Fruit fly (Drosophila melanogaster) whole organism, embryonic: Measurements from ENCODE around the gene und.

Source experiments
- Blimp-1 ChIP-seq: fragments of 200-800 bp; sonication (Bioruptor generic); optimal IDR thresholded peaks from 3 replicates; lab custom pipeline; 2018; ENCODE audit warnings: missing biosample characterization, missing genetic modification characterization, mild to moderate bottlenecking, moderate library complexity, missing genetic modification reagents
- CG12744 ChIP-seq: fragments of 200-800 bp; sonication (Bioruptor generic); optimal IDR thresholded peaks from 2 replicates; lab custom pipeline; 2016; ENCODE audit warnings: missing biosample characterization, missing genetic modification characterization
- CG15601 ChIP-seq: fragments of 200-800 bp; sonication (Bioruptor generic); optimal IDR thresholded peaks from 3 replicates; lab custom pipeline; 2019; ENCODE audit warnings: missing biosample characterization, mild to moderate bottlenecking, missing genetic modification characterization, moderate library complexity
- CG1602 ChIP-seq: fragments of 200-800 bp; sonication (Bioruptor generic); optimal IDR thresholded peaks from 3 replicates; lab custom pipeline; 2016; ENCODE audit warnings: missing biosample characterization, missing genetic modification characterization
- CG18764 ChIP-seq: fragments of 200-800 bp; sonication (Bioruptor generic); optimal IDR thresholded peaks from 3 replicates; lab custom pipeline; 2016; ENCODE audit warnings: missing biosample characterization, missing genetic modification characterization
- CG30403 ChIP-seq: fragments of 200-800 bp; sonication (Bioruptor generic); optimal IDR thresholded peaks from 3 replicates; lab custom pipeline; 2016; ENCODE audit warnings: missing biosample characterization, missing genetic modification characterization
- CG32532 ChIP-seq: fragments of 200-800 bp; sonication (Bioruptor generic); IDR thresholded peaks from 2 replicates; pipeline ENCODE4 v1.3.6; 2022; ENCODE audit warnings: missing biosample characterization, missing genetic modification characterization
- CG34422 ChIP-seq: fragments of 200-800 bp; sonication (Bioruptor generic); IDR thresholded peaks from 3 replicates; pipeline ENCODE4 v1.3.6; 2022; ENCODE audit warnings: missing biosample characterization, missing genetic modification characterization
- CG4404 ChIP-seq: fragments of 200-800 bp; sonication (Bioruptor generic); IDR thresholded peaks from 2 replicates; pipeline ENCODE4 v1.3.6; 2022; ENCODE audit warnings: missing biosample characterization, missing genetic modification characterization
- CG5245 ChIP-seq: fragments of 200-800 bp; sonication (Bioruptor generic); optimal IDR thresholded peaks from 3 replicates; lab custom pipeline; 2016; ENCODE audit warnings: missing biosample characterization, missing genetic modification characterization
- CG6765 ChIP-seq: fragments of 200-800 bp; sonication (Bioruptor generic); optimal IDR thresholded peaks from 3 replicates; lab custom pipeline; 2017; ENCODE audit warnings: missing biosample characterization, mild to moderate bottlenecking, missing genetic modification characterization
- CG7745 ChIP-seq: fragments of 200-800 bp; sonication (Bioruptor generic); optimal IDR thresholded peaks from 2 replicates; lab custom pipeline; 2018; ENCODE audit warnings: missing biosample characterization, mild to moderate bottlenecking, missing genetic modification characterization, moderate library complexity
- CG8290 ChIP-seq, 3 experiments: fragments of 200-800 bp; sonication (Bioruptor generic); optimal IDR thresholded peaks; 2 replicates each; lab custom pipeline; 2016 to 2019; ENCODE audit warnings: missing biosample characterization in 3 of 3, missing genetic modification characterization in 3 of 3, mild to moderate bottlenecking in 2 of 3, moderate library complexity in 1 of 3
- CG9727 ChIP-seq: fragments of 200-800 bp; sonication (Bioruptor generic); optimal IDR thresholded peaks from 3 replicates; lab custom pipeline; 2017; ENCODE audit warnings: missing biosample characterization, mild to moderate bottlenecking, missing genetic modification characterization
- CrebB ChIP-seq: fragments of 200-800 bp; sonication (Bioruptor generic); optimal IDR thresholded peaks from 3 replicates; lab custom pipeline; 2018; ENCODE audit warnings: missing biosample characterization, mild to moderate bottlenecking, missing genetic modification characterization
- Ets65A ChIP-seq: fragments of 200-800 bp; sonication (Bioruptor generic); peaks from one replicate; lab custom pipeline; 2016; ENCODE audit warnings: missing biosample characterization, missing genetic modification characterization
- Ets97D ChIP-seq: fragments of 200-800 bp; sonication (Bioruptor generic); optimal IDR thresholded peaks from 3 replicates; lab custom pipeline; 2016; ENCODE audit warnings: missing biosample characterization, missing genetic modification characterization
- Fer2 ChIP-seq: fragments of 200-800 bp; sonication (Bioruptor generic); optimal IDR thresholded peaks from 2 replicates; lab custom pipeline; 2018; ENCODE audit warnings: missing biosample characterization, mild to moderate bottlenecking, missing genetic modification characterization, moderate library complexity
- Jarid2 ChIP-seq: fragments of 200-800 bp; sonication (Bioruptor generic); optimal IDR thresholded peaks from 3 replicates; lab custom pipeline; 2017; ENCODE audit warnings: mild to moderate bottlenecking, missing biosample characterization, missing genetic modification reagents, missing genetic modification characterization
- Lpt ChIP-seq: fragments of >200 bp; optimal IDR thresholded peaks from 2 replicates; lab custom pipeline; 2018; ENCODE audit warnings: missing biosample characterization, missing genetic modification characterization
- Med ChIP-seq: fragments of 200-800 bp; sonication (Bioruptor generic); peaks from one replicate; lab custom pipeline; 2016; ENCODE audit warnings: missing biosample characterization, missing genetic modification characterization, mild to moderate bottlenecking, inconsistent platforms, moderate library complexity
- Mes4 ChIP-seq: fragments of 200-800 bp; sonication (Bioruptor generic); optimal IDR thresholded peaks from 2 replicates; lab custom pipeline; 2016; ENCODE audit warnings: missing biosample characterization, missing genetic modification characterization
- NC2β ChIP-seq: fragments of 200-800 bp; sonication (Bioruptor generic); optimal IDR thresholded peaks from 2 replicates; lab custom pipeline; 2016; ENCODE audit warnings: missing biosample characterization, missing genetic modification characterization
- NK7.1 ChIP-seq: fragments of 200-800 bp; sonication (Bioruptor generic); optimal IDR thresholded peaks from 3 replicates; lab custom pipeline; 2016; ENCODE audit warnings: missing biosample characterization, missing genetic modification characterization
- Oli ChIP-seq: fragments of 200-800 bp; sonication (Bioruptor generic); optimal IDR thresholded peaks from 2 replicates; lab custom pipeline; 2018; ENCODE audit warnings: missing biosample characterization, mild to moderate bottlenecking, missing genetic modification characterization, moderate library complexity
- Taf1 ChIP-seq: fragments of 200-800 bp; sonication (Bioruptor generic); IDR thresholded peaks from 2 replicates; pipeline ENCODE4 v1.3.6; 2022; ENCODE audit warnings: missing biosample characterization, missing genetic modification characterization
- Vsx1 ChIP-seq: fragments of 200-800 bp; sonication (Bioruptor generic); optimal IDR thresholded peaks from 2 replicates; lab custom pipeline; 2017; ENCODE audit warnings: missing biosample characterization, mild to moderate bottlenecking, missing genetic modification characterization, missing genetic modification reagents
- ara ChIP-seq: fragments of 200-800 bp; sonication (Bioruptor generic); IDR thresholded peaks from 2 replicates; pipeline ENCODE4 v1.3.6; 2022; ENCODE audit warnings: missing biosample characterization, missing genetic modification characterization
- ash1 ChIP-seq: fragments of 200-800 bp; sonication (Bioruptor generic); optimal IDR thresholded peaks from 2 replicates; lab custom pipeline; 2018; ENCODE audit warnings: missing biosample characterization, mild to moderate bottlenecking, missing genetic modification characterization
- bsh ChIP-seq, 2 experiments: fragments of 200-800 bp; sonication (Bioruptor generic); optimal IDR thresholded peaks; 2 replicates each; lab custom pipeline; 2017 to 2018; ENCODE audit warnings: mild to moderate bottlenecking in 2 of 2, missing biosample characterization in 2 of 2, missing genetic modification characterization in 2 of 2, moderate library complexity in 1 of 2
- chif ChIP-seq, 2 experiments: fragments of 200-800 bp; sonication (Bioruptor generic); optimal IDR thresholded peaks; 3 replicates each; lab custom pipeline; 2016; ENCODE audit warnings: missing biosample characterization in 2 of 2, missing genetic modification characterization in 2 of 2
- chinmo ChIP-seq: fragments of 200-800 bp; sonication (Bioruptor generic); IDR thresholded peaks from 4 replicates; pipeline ENCODE4 v1.3.6; 2022; ENCODE audit warnings: missing biosample characterization, missing genetic modification characterization; ENCODE audit not compliant: partially characterized antibody
- ci ChIP-seq: fragments of 200-800 bp; sonication (Bioruptor generic); IDR thresholded peaks from 3 replicates; pipeline ENCODE4 v1.3.6; 2022; ENCODE audit warnings: missing biosample characterization, missing genetic modification characterization
- crc ChIP-seq: fragments of 200-800 bp; sonication (Bioruptor generic); optimal IDR thresholded peaks from 2 replicates; lab custom pipeline; 2016; ENCODE audit warnings: missing biosample characterization, missing genetic modification characterization
- croc ChIP-seq: fragments of 200-800 bp; sonication (Bioruptor generic); conservative IDR thresholded peaks from 3 replicates; pipeline ENCODE4 v1.3.6; 2022; ENCODE audit warnings: missing biosample characterization, missing genetic modification characterization
- cwo ChIP-seq: fragments of 200-800 bp; sonication (Bioruptor generic); optimal IDR thresholded peaks from 3 replicates; lab custom pipeline; 2017; ENCODE audit warnings: missing biosample characterization, missing genetic modification characterization, mild to moderate bottlenecking, moderate library complexity, missing genetic modification reagents
- esg ChIP-seq: fragments of 200-800 bp; sonication (Bioruptor generic); conservative IDR thresholded peaks from 2 replicates; pipeline ENCODE4 v1.3.6; 2022; ENCODE audit warnings: missing biosample characterization, missing genetic modification characterization
- fd96Cb ChIP-seq: fragments of 200-800 bp; sonication (Bioruptor generic); optimal IDR thresholded peaks from 2 replicates; lab custom pipeline; 2018; ENCODE audit warnings: missing biosample characterization, mild to moderate bottlenecking, missing genetic modification characterization, moderate library complexity
- fru ChIP-seq: fragments of >200 bp; optimal IDR thresholded peaks from 2 replicates; lab custom pipeline; 2017
- gcm ChIP-seq: fragments of 200-800 bp; sonication (Bioruptor generic); optimal IDR thresholded peaks from 2 replicates; lab custom pipeline; 2019; ENCODE audit warnings: missing biosample characterization, mild to moderate bottlenecking, missing genetic modification characterization, moderate library complexity
- grn ChIP-seq: fragments of 200-800 bp; sonication (Bioruptor generic); optimal IDR thresholded peaks from 3 replicates; lab custom pipeline; 2017; ENCODE audit warnings: missing biosample characterization, missing genetic modification characterization
- gro ChIP-seq: fragments of 200-800 bp; sonication (Bioruptor generic); optimal IDR thresholded peaks from 2 replicates; lab custom pipeline; 2016; ENCODE audit warnings: missing biosample characterization, missing genetic modification characterization
- kay ChIP-seq: fragments of 200-800 bp; sonication (Bioruptor generic); optimal IDR thresholded peaks from 2 replicates; lab custom pipeline; 2016; ENCODE audit warnings: missing biosample characterization, missing genetic modification characterization
- pan ChIP-seq, 4 experiments: fragments of >200 bp in 3 of 4; fragments of 200-800 bp in 1 of 4; sonication (Bioruptor generic) in 1 of 4; optimal IDR thresholded peaks in 3 of 4; IDR thresholded peaks in 1 of 4; 2 replicates each; pipeline versions ENCODE4 v1.3.6 to Lab custom; 2017 to 2022; ENCODE audit warnings: missing biosample characterization in 2 of 4, missing genetic modification characterization in 2 of 4, mixed read lengths in 1 of 4
- pho ChIP-seq: fragments of 200-800 bp; sonication (Bioruptor generic); optimal IDR thresholded peaks from 2 replicates; lab custom pipeline; 2016; ENCODE audit warnings: missing biosample characterization, missing genetic modification characterization
- sna ChIP-seq: fragments of 200-800 bp; sonication (Bioruptor generic); IDR thresholded peaks from 2 replicates; pipeline ENCODE4 v1.3.6; 2022; ENCODE audit warnings: missing biosample characterization, missing genetic modification characterization; ENCODE audit not compliant: partially characterized antibody
- sr ChIP-seq: fragments of 200-800 bp; sonication (Bioruptor generic); IDR thresholded peaks from 3 replicates; pipeline ENCODE4 v1.3.6; 2022; ENCODE audit warnings: missing biosample characterization, missing genetic modification characterization
- tna ChIP-seq: fragments of 200-800 bp; sonication (Bioruptor generic); IDR thresholded peaks from 2 replicates; pipeline ENCODE4 v1.3.6; 2022; ENCODE audit warnings: missing biosample characterization, missing genetic modification characterization; ENCODE audit not compliant: partially characterized antibody

und gene

DNA sequence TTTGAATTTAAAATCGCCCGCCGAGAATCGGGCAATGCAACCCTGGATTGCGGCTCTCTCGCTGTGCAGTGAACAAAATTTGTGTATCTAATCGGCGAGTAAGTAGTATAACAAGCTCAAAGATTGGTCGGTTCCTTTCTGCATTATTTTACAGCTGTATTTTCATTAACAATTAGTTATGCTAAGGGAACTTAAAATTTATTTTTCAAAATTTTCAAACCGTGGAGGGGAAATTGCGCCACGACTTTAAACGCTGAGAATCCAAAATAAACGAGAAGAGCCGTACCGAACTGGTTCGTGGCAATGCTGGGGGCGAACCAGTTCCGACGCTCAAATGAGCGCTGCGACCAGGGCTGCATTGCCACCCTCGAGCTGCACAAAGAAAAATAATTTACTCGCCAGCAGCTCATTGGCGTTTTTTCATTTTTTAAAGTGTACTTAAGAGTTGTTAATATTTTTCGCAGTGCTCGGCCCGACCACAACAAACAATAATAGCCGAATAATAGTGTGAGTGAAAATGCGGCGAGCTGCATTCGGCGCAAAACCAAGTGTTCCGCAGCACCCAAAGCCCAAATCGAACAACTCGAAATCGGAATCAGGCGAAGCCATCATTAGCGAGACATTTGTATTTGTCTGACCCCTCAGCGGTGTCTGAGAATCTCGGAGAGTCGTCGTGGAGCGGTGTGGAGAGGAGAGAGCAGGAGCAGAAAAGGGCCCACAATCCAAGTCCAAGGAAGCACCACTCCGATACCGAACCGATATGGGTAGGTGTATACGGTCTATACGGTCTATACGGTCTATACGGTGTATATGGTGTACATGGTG is 5.0 kb upstream of the und start, which contains the start of gene zf30C (continued):
- peak; percentile 55 for TF ChIP-seq CG6765
- peak; percentile 95 for TF ChIP-seq ci (GFP tag; lab: Robert Waterston, UW)
- TF ChIP-seq CG12744 (GFP tag; lab: Kevin White, UChicago): peak; percentile 82
- TF ChIP-seq tna: no peak
- TF ChIP-seq NC2β (GFP tag; lab: Kevin White, UChicago): peak; percentile 87
- TF ChIP-seq CG1602 (GFP tag; lab: Kevin White, UChicago): peak; percentile 75
- TF ChIP-seq Taf1 (GFP tag; lab: Robert Waterston, UW): peak; percentile 64
- no peak for TF ChIP-seq Jarid2 (GFP tag; lab: Kevin White, UChicago)
- TF ChIP-seq pan (optimal IDR thresholded peaks at IDR 0.05; lab: Kevin White, UChicago): no peak
- TF ChIP-seq pan (GFP tag; optimal IDR thresholded peaks at IDR 0.05 in 1 of 2, IDR thresholded peaks at IDR 0.05 in 1 of 2): peak in 1 of 2 experiments; percentile 87
- TF ChIP-seq CG32532 (GFP tag; lab: Robert Waterston, UW): peak; percentile 91
- peak; percentile 61 for TF ChIP-seq CrebB (tag; lab: Kevin White, UChicago)
- TF ChIP-seq sna: no peak
- TF ChIP-seq pho: peak; percentile 88
- TF ChIP-seq esg (GFP tag; lab: Robert Waterston, UW): peak; percentile 49; the same call in 1 of the 2 replicates
- TF ChIP-seq ash1 (GFP tag; lab: Kevin White, UChicago): no peak
- peak; percentile 48 for TF ChIP-seq cwo (GFP tag; lab: Kevin White, UChicago)
- TF ChIP-seq kay (GFP tag; lab: Kevin White, UChicago): peak; percentile 76
- TF ChIP-seq Oli (tag; lab: Kevin White, UChicago): peak; percentile 72
- peak; percentile 48 for TF ChIP-seq CG15601 (tag; lab: Kevin White, UChicago)
- TF ChIP-seq fd96Cb (tag; lab: Kevin White, UChicago): peak; percentile 53
- peak; percentile 40 for TF ChIP-seq croc (GFP tag; lab: Robert Waterston, UW)
- TF ChIP-seq Fer2 (tag; lab: Kevin White, UChicago): peak; percentile 59
- 0 out of 4 replicates have a peak, but pooled peaks have one; percentile 22 for TF ChIP-seq chinmo (GFP tag; lab: Robert Waterston, UW)
- peak; percentile 26 for TF ChIP-seq gcm
- peak; percentile 88 for TF ChIP-seq CG5245 (GFP tag; lab: Kevin White, UChicago)
- TF ChIP-seq sr (GFP tag; lab: Robert Waterston, UW): peak; percentile 80
- TF ChIP-seq NK7.1: peak; percentile 85
- peak; percentile 80 to 89 for TF ChIP-seq chif (GFP tag; optimal IDR thresholded peaks at IDR 0.05; lab: Kevin White, UChicago)
- TF ChIP-seq bsh (GFP tag; optimal IDR thresholded peaks at IDR 0.05; lab: Kevin White, UChicago): peak; percentile 7 to 77
- TF ChIP-seq Ets97D (GFP tag; lab: Kevin White, UChicago): peak; percentile 75
- TF ChIP-seq gro (GFP tag; lab: Kevin White, UChicago): peak; percentile 75
- peak; percentile 17 for TF ChIP-seq CG8290 (GFP tag; optimal IDR thresholded peaks at IDR 0.05; lab: Kevin White, UChicago)
- TF ChIP-seq CG8290 (tag; optimal IDR thresholded peaks at IDR 0.05; lab: Kevin White, UChicago): peak in 1 of 2 experiments; percentile 74
- peak; percentile 78 for TF ChIP-seq crc (GFP tag; lab: Kevin White, UChicago)
- peak; percentile 80 for TF ChIP-seq CG4404 (GFP tag; lab: Robert Waterston, UW)
- TF ChIP-seq ara (GFP tag; lab: Robert Waterston, UW): peak; percentile 83
- TF ChIP-seq CG9727: peak; percentile 68
- TF ChIP-seq grn (GFP tag; lab: Kevin White, UChicago): peak; percentile 12
- peak; percentile 57 for TF ChIP-seq fru (lab: Kevin White, UChicago)
- peak; percentile 78 for TF ChIP-seq CG18764
- peak; percentile 68 for TF ChIP-seq Blimp-1 (GFP tag; lab: Kevin White, UChicago)
- TF ChIP-seq Mes4 (GFP tag; lab: Kevin White, UChicago): peak; percentile 82
- no peak for TF ChIP-seq Lpt
- peak; percentile 25 for TF ChIP-seq Vsx1
- peak; percentile 87 for TF ChIP-seq CG34422
- TF ChIP-seq CG30403 (GFP tag; lab: Kevin White, UChicago): peak; percentile 93
- peak; percentile 98 for TF ChIP-seq Ets65A (GFP tag; lab: Kevin White, UChicago)
- TF ChIP-seq Med (GFP tag; lab: Kevin White, UChicago): peak; percentile 99
- TF ChIP-seq CG7745 (tag; lab: Kevin White, UChicago): no peak
